Worm (Caenorhabditis elegans) whole organism, young adult: Measurements from ENCODE around the gene T08D10.4.
"Not testable (repeated sequence)": the region's sequence is repeated elsewhere in the genome, so short reads cannot be mapped to it uniquely, and the experiment has no call there.

Experiments
- B0336.3 ChIP-seq: fragments of 200-800 bp; sonication (Bioruptor generic); IDR thresholded peaks from 2 replicates; pipeline ENCODE4 v1.3.6; 2022; ENCODE audit warnings: missing genetic modification characterization, missing compliant biosample characterization
- F10E7.11 ChIP-seq: sonication (generic microtip); optimal IDR thresholded peaks from 2 replicates; lab custom pipeline; 2017; ENCODE audit warnings: mild to moderate bottlenecking, missing genetic modification characterization, moderate library complexity, missing compliant biosample characterization
- F49E8.2 ChIP-seq: sonication (generic microtip); optimal IDR thresholded peaks from 3 replicates; lab custom pipeline; 2017; ENCODE audit warnings: missing genetic modification characterization, mild to moderate bottlenecking, missing compliant biosample characterization, antibody characterized with exemption, moderate library complexity; ENCODE audit not compliant: insufficient read depth
- F57C9.4 ChIP-seq: sonication (generic microtip); optimal IDR thresholded peaks from 2 replicates; lab custom pipeline; 2017; ENCODE audit warnings: mild to moderate bottlenecking, missing genetic modification characterization, missing compliant biosample characterization
- T07F8.4 ChIP-seq: sonication (generic microtip); optimal IDR thresholded peaks from 2 replicates; lab custom pipeline; 2016; ENCODE audit warnings: mild to moderate bottlenecking, missing genetic modification characterization, moderate library complexity, missing compliant biosample characterization
- Y53G8AR.9 ChIP-seq: fragments of 200-800 bp; sonication (Bioruptor generic); conservative IDR thresholded peaks from 2 replicates; pipeline ENCODE4 v1.3.6; 2022; ENCODE audit warnings: missing genetic modification reagents, missing genetic modification characterization, missing compliant biosample characterization
- Y67H2A.10 ChIP-seq: fragments of 200-800 bp; sonication (Bioruptor generic); conservative IDR thresholded peaks from 2 replicates; pipeline ENCODE4 v1.3.6; 2022; ENCODE audit warnings: missing genetic modification reagents, missing genetic modification characterization, missing compliant biosample characterization
- Y79H2A.3 ChIP-seq: fragments of 200-800 bp; sonication (Bioruptor generic); conservative IDR thresholded peaks from 2 replicates; pipeline ENCODE4 v1.3.6; 2022; ENCODE audit warnings: missing genetic modification reagents, missing genetic modification characterization, missing compliant biosample characterization
- attf-5 ChIP-seq: fragments of 200-800 bp; sonication (Bioruptor generic); optimal IDR thresholded peaks from 2 replicates; lab custom pipeline; 2018; ENCODE audit warnings: mild to moderate bottlenecking, missing genetic modification characterization, missing compliant biosample characterization
- bed-2 ChIP-seq: fragments of 200-800 bp; sonication (Bioruptor generic); IDR thresholded peaks from 2 replicates; pipeline ENCODE4 v1.3.6; 2022; ENCODE audit warnings: missing genetic modification reagents, missing genetic modification characterization, missing compliant biosample characterization
- ceh-58 ChIP-seq: fragments of 200-800 bp; sonication (Bioruptor generic); IDR thresholded peaks from 2 replicates; pipeline ENCODE4 v1.3.6; 2022; ENCODE audit warnings: missing genetic modification characterization, missing compliant biosample characterization
- ceh-79 ChIP-seq: sonication (generic microtip); optimal IDR thresholded peaks from 2 replicates; lab custom pipeline; 2017; ENCODE audit warnings: mild to moderate bottlenecking, missing genetic modification characterization, missing compliant biosample characterization
- efl-1 ChIP-seq: fragments of 150-350 bp; optimal IDR thresholded peaks from 2 replicates; lab custom pipeline; 2014; ENCODE audit warnings: missing biosample characterization, missing genetic modification reagents, missing genetic modification characterization
- ets-4 ChIP-seq: fragments of 200-800 bp; sonication (Bioruptor generic); optimal IDR thresholded peaks from 2 replicates; lab custom pipeline; 2018; ENCODE audit warnings: mild to moderate bottlenecking, missing genetic modification characterization, missing compliant biosample characterization
- gei-17 ChIP-seq: fragments of 200-800 bp; sonication (Bioruptor generic); optimal IDR thresholded peaks from 2 replicates; lab custom pipeline; 2018; ENCODE audit warnings: mild to moderate bottlenecking, missing genetic modification characterization, missing compliant biosample characterization
- hrde-1 ChIP-seq: sonication (generic microtip); optimal IDR thresholded peaks from 2 replicates; lab custom pipeline; 2016; ENCODE audit warnings: missing genetic modification characterization, mild to moderate bottlenecking, missing compliant biosample characterization, moderate library complexity, missing genotype, missing genetic modification reagents, borderline replicate concordance
- hsf-1 ChIP-seq: fragments of 200-800 bp; sonication (Bioruptor generic); IDR thresholded peaks from 2 replicates; pipeline ENCODE4 v1.3.6; 2022; ENCODE audit warnings: missing genetic modification reagents, missing genetic modification characterization, missing compliant biosample characterization
- madf-3 ChIP-seq: fragments of 200-800 bp; sonication (Bioruptor generic); IDR thresholded peaks from 2 replicates; pipeline ENCODE4 v1.3.6; 2022; ENCODE audit warnings: missing genetic modification reagents, missing genetic modification characterization, missing compliant biosample characterization
- madf-6 ChIP-seq: fragments of 200-800 bp; sonication (Bioruptor generic); IDR thresholded peaks from 2 replicates; pipeline ENCODE4 v1.3.6; 2022; ENCODE audit warnings: missing genetic modification reagents, missing genetic modification characterization, missing compliant biosample characterization
- mel-28 ChIP-seq: sonication (generic microtip); optimal IDR thresholded peaks from 2 replicates; lab custom pipeline; 2016; ENCODE audit warnings: borderline replicate concordance, mild to moderate bottlenecking, missing genetic modification characterization, missing compliant biosample characterization
- mxl-1 ChIP-seq: sonication (generic microtip); optimal IDR thresholded peaks from 2 replicates; lab custom pipeline; 2016; ENCODE audit warnings: missing genetic modification characterization, missing compliant biosample characterization
- nfyb-1 ChIP-seq: fragments of 200-800 bp; sonication (Bioruptor generic); IDR thresholded peaks from 2 replicates; pipeline ENCODE4 v1.3.6; 2022; ENCODE audit warnings: missing genetic modification reagents, missing genetic modification characterization, missing compliant biosample characterization
- nhr-80 ChIP-seq: sonication (generic microtip); optimal IDR thresholded peaks from 2 replicates; lab custom pipeline; 2016; ENCODE audit warnings: missing genetic modification characterization, missing compliant biosample characterization
- rec-8 ChIP-seq, 2 experiments: sonication (generic microtip); optimal IDR thresholded peaks; 2 replicates each; lab custom pipeline; 2016; ENCODE audit warnings: mild to moderate bottlenecking in 2 of 2, missing genetic modification characterization in 2 of 2, missing genetic modification reagents in 2 of 2, missing genotype in 2 of 2, missing biosample characterization in 1 of 2, missing compliant biosample characterization in 1 of 2, moderate library complexity in 1 of 2
- sea-2 ChIP-seq: fragments of 200-800 bp; sonication (Bioruptor generic); IDR thresholded peaks from 2 replicates; pipeline ENCODE4 v1.3.6; 2022; ENCODE audit warnings: missing genetic modification characterization, missing compliant biosample characterization
- somi-1 ChIP-seq: fragments of 200-800 bp; sonication (Bioruptor generic); optimal IDR thresholded peaks from 2 replicates; lab custom pipeline; 2018; ENCODE audit warnings: mild to moderate bottlenecking, missing genetic modification characterization, missing compliant biosample characterization
- unc-130 ChIP-seq: sonication (generic microtip); optimal IDR thresholded peaks from 2 replicates; lab custom pipeline; 2016; ENCODE audit warnings: missing genetic modification reagents, missing genetic modification characterization, missing compliant biosample characterization
- ztf-18 ChIP-seq: sonication (generic microtip); optimal IDR thresholded peaks from 2 replicates; lab custom pipeline; 2016; ENCODE audit warnings: missing genotype, mild to moderate bottlenecking, missing genetic modification characterization, missing compliant biosample characterization

Gene T08D10.4

DNA sequence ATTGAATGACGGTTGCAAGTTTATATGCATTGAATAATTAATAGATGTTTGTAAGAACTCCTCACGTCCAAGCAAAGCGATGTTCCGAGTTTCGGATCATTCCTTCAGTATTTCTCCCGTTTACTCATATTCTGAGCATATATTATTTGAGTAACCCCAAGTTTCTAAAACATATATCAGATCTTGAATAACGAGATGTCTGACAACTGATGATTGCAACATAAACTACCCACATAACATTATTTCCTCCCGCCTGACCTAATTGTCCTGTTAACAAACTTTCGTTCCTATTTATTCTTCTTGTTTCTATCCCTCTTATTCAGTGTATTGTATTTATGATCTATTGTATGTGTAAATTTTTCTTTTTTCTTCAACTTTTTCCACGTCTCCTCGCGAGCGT, 8.0 kb upstream of the T08D10.4 start, which contains the start of gene C49F5.13:
TSS of gene C49F5.13 (plus strand) at position 301 of the 400 bp plus-strand sequence.
- not testable (repeated sequence) for TF ChIP-seq ceh-58 (GFP tag; lab: Robert Waterston, UW); hsf-1; T07F8.4 (tag; lab: Kevin White, UChicago)

DNA sequence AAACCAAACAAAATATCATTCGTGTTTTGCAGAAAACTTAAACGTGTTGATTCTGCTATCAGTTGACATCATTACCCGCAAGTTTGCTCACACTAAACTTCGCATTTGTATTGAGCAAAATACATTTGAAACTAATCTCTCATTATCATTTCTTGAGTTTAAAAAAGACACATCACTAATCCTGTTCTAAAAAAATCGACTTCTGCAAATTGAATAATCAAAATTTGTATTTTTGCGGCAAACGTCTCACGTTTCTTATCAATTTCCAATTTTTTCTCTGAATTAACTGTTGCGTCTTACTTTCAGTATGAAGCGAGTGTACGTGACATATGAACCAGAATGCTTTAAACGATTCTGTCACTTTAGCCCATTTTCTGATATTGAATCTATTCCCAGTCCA, 6.7 kb upstream of the T08D10.4 start, which contains the start of gene C49F5.8:
TSS of gene C49F5.8 (plus strand) at position 301 of the 400 bp plus-strand sequence.
- TF ChIP-seq nhr-80 (tag; lab: Kevin White, UChicago) (peak; percentile 7), ceh-79 (tag; lab: Kevin White, UChicago) (no peak)

DNA sequence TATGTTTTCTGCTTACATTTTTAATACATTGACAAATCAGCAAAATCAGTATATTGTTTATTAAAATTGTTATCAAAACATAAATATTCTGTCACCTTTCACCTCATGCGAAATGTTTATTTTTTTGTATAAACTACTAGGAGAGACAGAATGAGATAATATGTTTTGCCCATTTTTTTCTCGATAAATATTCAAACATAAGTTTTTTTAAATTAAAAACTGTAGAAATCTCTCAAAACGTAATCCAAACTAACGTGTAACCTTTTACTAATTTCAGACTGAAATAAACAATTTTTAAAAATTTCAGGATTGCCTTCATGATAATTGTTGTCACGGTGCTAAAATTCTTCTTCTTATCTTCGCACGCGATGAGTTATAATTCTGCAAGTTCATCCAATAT, 4.1 kb upstream of the T08D10.4 start, which contains the start of gene T08D10.5:
TSS of gene T08D10.5 (plus strand) at position 301 of the 400 bp plus-strand sequence.
- no peak for TF ChIP-seq B0336.3 (GFP tag; lab: Robert Waterston, UW)
- no peak for TF ChIP-seq madf-3 (GFP tag; lab: Robert Waterston, UW)
- no peak for TF ChIP-seq efl-1
- no peak for TF ChIP-seq somi-1 (GFP tag; lab: Kevin White, UChicago)
- no peak for TF ChIP-seq F49E8.2
- TF ChIP-seq nfyb-1 (GFP tag; lab: Robert Waterston, UW) = no peak
- TF ChIP-seq F57C9.4 (tag; lab: Kevin White, UChicago) = no peak
- no peak for TF ChIP-seq madf-6

DNA sequence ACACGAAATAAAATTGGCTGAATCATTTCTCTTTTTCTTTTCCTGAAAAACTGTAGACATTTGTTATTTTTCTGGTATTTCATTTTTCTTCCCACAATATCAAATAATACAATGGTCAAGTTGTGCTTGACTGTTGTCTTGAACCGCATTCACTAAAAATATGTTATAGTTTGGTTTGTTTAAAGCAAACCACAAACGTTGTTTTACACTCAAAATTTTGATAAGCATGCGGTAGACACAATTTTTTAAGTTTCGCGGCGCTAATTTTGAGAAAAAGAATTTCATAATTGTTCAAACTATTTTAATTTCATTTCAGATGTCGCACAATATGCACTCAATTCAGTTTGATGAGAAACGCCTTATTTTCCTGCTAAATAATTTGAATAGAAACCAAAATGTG, 2.0 kb upstream of the T08D10.4 start, which contains the start of gene T08D10.3:
TSS of gene T08D10.3 (plus strand) at position 301 of the 400 bp plus-strand sequence.
- no peak for TF ChIP-seq mel-28 (tag; lab: Kevin White, UChicago)
- no peak for TF ChIP-seq unc-130
- TF ChIP-seq nhr-80 (tag; lab: Kevin White, UChicago) = peak; percentile 8

DNA sequence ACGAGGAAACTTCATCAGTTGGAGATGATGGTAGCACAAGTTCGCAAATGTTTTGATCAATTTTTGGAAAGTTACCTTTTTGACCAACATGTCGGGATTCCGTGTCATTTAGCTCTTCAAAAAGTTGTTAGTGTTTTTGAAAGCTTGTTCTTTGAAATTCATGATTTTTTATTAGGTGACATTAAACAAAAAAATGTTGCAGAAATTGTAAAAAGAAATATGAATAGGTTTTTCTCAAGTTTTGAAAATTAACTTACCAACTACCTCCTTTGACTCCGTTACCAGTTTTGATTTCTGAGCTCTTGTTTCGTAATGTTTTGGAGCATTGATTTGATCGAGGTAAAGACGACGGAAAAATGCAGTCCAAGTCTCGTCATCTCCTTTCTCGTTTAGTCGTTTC, 1.0 kb downstream of the T08D10.4 start:
- TF ChIP-seq madf-3 (GFP tag; lab: Robert Waterston, UW) (no peak), B0336.3 (GFP tag; lab: Robert Waterston, UW) (no peak), Y79H2A.3 (GFP tag; lab: Robert Waterston, UW) (no peak), bed-2 (GFP tag; lab: Robert Waterston, UW) (no peak), F10E7.11 (tag; lab: Kevin White, UChicago) (no peak), hrde-1 (tag; lab: Kevin White, UChicago) (no peak), gei-17 (GFP tag; lab: Kevin White, UChicago) (no peak), Y67H2A.10 (GFP tag; lab: Robert Waterston, UW) (no peak), ceh-79 (tag; lab: Kevin White, UChicago) (no peak), Y53G8AR.9 (GFP tag; lab: Robert Waterston, UW) (no peak), mel-28 (tag; lab: Kevin White, UChicago) (no peak), mxl-1 (tag; lab: Kevin White, UChicago) (no peak), ets-4 (no peak)

DNA sequence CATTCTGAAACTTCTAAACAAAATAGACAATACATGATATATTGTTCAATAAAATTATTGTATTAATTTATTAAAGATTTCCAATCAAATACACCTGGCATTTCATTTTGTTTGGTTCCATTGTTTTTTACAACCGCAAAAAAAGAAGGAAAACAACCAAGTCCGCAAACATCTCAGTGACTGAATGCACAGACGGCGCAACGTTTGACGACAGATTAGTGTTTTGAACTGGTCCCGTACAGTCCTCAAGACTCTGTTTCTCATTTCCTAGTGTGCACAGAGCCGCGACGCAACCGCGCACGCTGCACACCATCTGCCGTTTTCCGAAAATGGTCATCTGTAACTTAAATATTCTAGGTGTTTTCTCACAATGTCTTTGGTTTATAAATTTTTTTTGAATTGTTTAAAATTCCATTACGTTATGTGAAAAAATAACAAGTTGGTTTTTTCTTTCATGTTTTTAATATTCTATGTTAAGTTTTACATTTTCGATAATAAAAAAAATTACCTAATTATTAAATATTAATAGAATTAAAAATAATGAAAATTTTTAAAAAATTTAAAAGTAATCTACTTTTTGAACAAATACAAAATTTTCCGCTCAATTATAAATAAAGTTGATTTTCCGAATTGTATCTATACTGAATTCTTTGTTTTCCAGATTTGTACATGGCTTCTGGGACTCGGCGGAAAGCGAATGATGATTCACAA, 4.8 kb downstream of the T08D10.4 start, which contains the start of gene lsd-1:
TSS of gene lsd-1 (plus strand) at position 661 of the 711 bp plus-strand sequence.
- no peak for TF ChIP-seq sea-2 (GFP tag; lab: Robert Waterston, UW)
- TF ChIP-seq rec-8 (tag; optimal IDR thresholded peaks at IDR 0.05; lab: Kevin White, UChicago) = no peak
- TF ChIP-seq attf-5 (GFP tag; lab: Kevin White, UChicago) = peak; percentile 20
- TF ChIP-seq ztf-18 = no peak
